Worm (Caenorhabditis elegans) whole organism, L1 larva: Measurements from ENCODE around the gene Y110A2AL.9.

ENCODE experiments used
- C16A3.4 ChIP-seq: fragments of 150-350 bp; optimal IDR thresholded peaks from 2 replicates; lab custom pipeline; 2014; ENCODE audit warnings: missing biosample characterization, missing genetic modification characterization
- Y116A8C.19 ChIP-seq: sonication (generic microtip); optimal IDR thresholded peaks from 2 replicates; lab custom pipeline; 2016; ENCODE audit warnings: missing compliant biosample characterization, missing genetic modification characterization, borderline replicate concordance
- ama-1 ChIP-seq: fragments of 150-350 bp; optimal IDR thresholded peaks from 2 replicates; lab custom pipeline; 2014
- blmp-1 ChIP-seq: fragments of 150-350 bp; optimal IDR thresholded peaks from 2 replicates; lab custom pipeline; 2014; ENCODE audit warnings: missing biosample characterization, missing genetic modification characterization
- ceh-82 ChIP-seq, 3 experiments: fragments of 150-350 bp in 1 of 3; sonication (generic microtip) in 2 of 3; optimal IDR thresholded peaks; 2 replicates each; lab custom pipeline; 2014 to 2017; ENCODE audit warnings: missing biosample characterization in 3 of 3, missing genetic modification characterization in 3 of 3
- ceh-88 ChIP-seq: fragments of 200-800 bp; sonication (Bioruptor generic); IDR thresholded peaks from 2 replicates; pipeline ENCODE4 v1.3.6; 2022; ENCODE audit warnings: missing genetic modification characterization, missing compliant biosample characterization
- efl-1 ChIP-seq, 4 experiments: fragments of 150-350 bp; optimal IDR thresholded peaks in 3 of 4; peaks in 1 of 4; 1 replicate in 1 of 4; 2 replicates in 3 of 4; lab custom pipeline; 2014; ENCODE audit warnings: missing biosample characterization in 2 of 4, missing genetic modification characterization in 2 of 4, missing genetic modification reagents in 2 of 4
- elt-3 ChIP-seq, 6 experiments: fragments of 150-350 bp in 1 of 6; sonication (generic microtip); optimal IDR thresholded peaks; 2 replicates each; lab custom pipeline; 2017 to 2018; ENCODE audit warnings: missing biosample characterization in 6 of 6, missing genetic modification characterization in 6 of 6, inconsistent platforms in 1 of 6
- fkh-10 ChIP-seq: sonication (generic microtip); optimal IDR thresholded peaks from 2 replicates; lab custom pipeline; 2017; ENCODE audit warnings: missing biosample characterization, missing genetic modification reagents, missing genetic modification characterization
- fkh-4 ChIP-seq: sonication (generic microtip); optimal IDR thresholded peaks from 2 replicates; lab custom pipeline; 2016; ENCODE audit warnings: missing compliant biosample characterization, missing genetic modification characterization, borderline replicate concordance
- fkh-8 ChIP-seq: sonication (generic microtip); optimal IDR thresholded peaks from 2 replicates; lab custom pipeline; 2016; ENCODE audit warnings: mild to moderate bottlenecking, missing genetic modification characterization, missing compliant biosample characterization
- fos-1 ChIP-seq: fragments of 150-350 bp; optimal IDR thresholded peaks from 2 replicates; lab custom pipeline; 2014; ENCODE audit warnings: missing biosample characterization, missing genetic modification characterization
- hpl-2 ChIP-seq: fragments of 150-350 bp; optimal IDR thresholded peaks from 2 replicates; lab custom pipeline; 2014; ENCODE audit warnings: missing biosample characterization, missing genetic modification reagents, missing genetic modification characterization
- irx-1 ChIP-seq: sonication (generic microtip); optimal IDR thresholded peaks from 2 replicates; lab custom pipeline; 2016; ENCODE audit warnings: missing genetic modification characterization, missing compliant biosample characterization
- isw-1 ChIP-seq: fragments of 200-800 bp; sonication (Bioruptor generic); IDR thresholded peaks from 2 replicates; pipeline ENCODE4 v1.3.6; 2022; ENCODE audit warnings: missing genetic modification characterization, missing compliant biosample characterization
- jun-1 ChIP-seq: fragments of 150-350 bp; optimal IDR thresholded peaks from 2 replicates; lab custom pipeline; 2014; ENCODE audit warnings: missing biosample characterization, missing genetic modification reagents, missing genetic modification characterization
- lin-14 ChIP-seq: fragments of 200-800 bp; sonication (Bioruptor generic); optimal IDR thresholded peaks from 2 replicates; lab custom pipeline; 2018; ENCODE audit warnings: mild to moderate bottlenecking, missing genetic modification characterization, moderate library complexity, missing compliant biosample characterization
- lin-35 ChIP-seq, 2 experiments: fragments of 150-350 bp; optimal IDR thresholded peaks; 2 replicates each; lab custom pipeline; 2014; ENCODE audit warnings: missing biosample characterization in 2 of 2, missing genetic modification characterization in 2 of 2, missing genetic modification reagents in 2 of 2
- lin-39 ChIP-seq: fragments of 150-350 bp; optimal IDR thresholded peaks from 2 replicates; lab custom pipeline; 2014; ENCODE audit warnings: missing biosample characterization, missing genetic modification reagents, missing genetic modification characterization
- lsy-2 ChIP-seq, 2 experiments: fragments of 150-350 bp; optimal IDR thresholded peaks; 2 replicates each; lab custom pipeline; 2014; ENCODE audit warnings: missing biosample characterization in 2 of 2, missing genetic modification characterization in 2 of 2
- mep-1 ChIP-seq: fragments of 150-350 bp; optimal IDR thresholded peaks from 2 replicates; lab custom pipeline; 2014; ENCODE audit warnings: missing biosample characterization, missing genetic modification characterization
- nhr-19 ChIP-seq: fragments of 200-800 bp; sonication (Bioruptor generic); conservative IDR thresholded peaks from 2 replicates; pipeline ENCODE4 v1.3.6; 2022; ENCODE audit warnings: missing genetic modification characterization, missing compliant biosample characterization
- nhr-20 ChIP-seq: sonication (generic microtip); optimal IDR thresholded peaks from 2 replicates; lab custom pipeline; 2016; ENCODE audit warnings: mild to moderate bottlenecking, missing genetic modification characterization, missing compliant biosample characterization
- nhr-237 ChIP-seq: fragments of 150-350 bp; optimal IDR thresholded peaks from 2 replicates; lab custom pipeline; 2014; ENCODE audit warnings: missing biosample characterization, missing genetic modification characterization
- nhr-85 ChIP-seq: sonication (generic microtip); peaks from one replicate; lab custom pipeline; 2016; ENCODE audit warnings: missing genetic modification characterization, inconsistent platforms, missing compliant biosample characterization
- pag-3 ChIP-seq: sonication (generic microtip); optimal IDR thresholded peaks from 2 replicates; lab custom pipeline; 2017; ENCODE audit warnings: missing genetic modification characterization, mild to moderate bottlenecking, missing compliant biosample characterization, antibody characterized with exemption, borderline replicate concordance; ENCODE audit not compliant: insufficient read depth
- rnt-1 ChIP-seq: sonication (generic microtip); optimal IDR thresholded peaks from 2 replicates; lab custom pipeline; 2016; ENCODE audit warnings: mild to moderate bottlenecking, missing genetic modification characterization, moderate library complexity, missing compliant biosample characterization
- skn-1 ChIP-seq: fragments of 150-350 bp; optimal IDR thresholded peaks from 2 replicates; lab custom pipeline; 2014; ENCODE audit warnings: missing biosample characterization, missing genetic modification characterization
- snpc-4 ChIP-seq: fragments of 150-350 bp; optimal IDR thresholded peaks from 2 replicates; lab custom pipeline; 2014; ENCODE audit warnings: missing biosample characterization, missing genetic modification characterization
- snu-23 ChIP-seq: sonication (generic microtip); optimal IDR thresholded peaks from 2 replicates; lab custom pipeline; 2016; ENCODE audit warnings: missing genetic modification characterization, missing compliant biosample characterization
- sptf-1 ChIP-seq: fragments of 150-350 bp; optimal IDR thresholded peaks from 2 replicates; lab custom pipeline; 2014; ENCODE audit warnings: missing biosample characterization, missing genetic modification characterization
- swsn-7 ChIP-seq: sonication (generic microtip); optimal IDR thresholded peaks from 2 replicates; lab custom pipeline; 2016; ENCODE audit warnings: missing genetic modification characterization, missing compliant biosample characterization
- tlp-1 ChIP-seq: fragments of 150-350 bp; optimal IDR thresholded peaks from 2 replicates; lab custom pipeline; 2014; ENCODE audit warnings: missing biosample characterization, missing genetic modification characterization
- unc-130 ChIP-seq: fragments of 150-350 bp; optimal IDR thresholded peaks from 2 replicates; lab custom pipeline; 2017; ENCODE audit warnings: missing biosample characterization, missing genetic modification characterization, inconsistent platforms
- unc-62 ChIP-seq: fragments of 150-350 bp; optimal IDR thresholded peaks from 2 replicates; lab custom pipeline; 2014; ENCODE audit warnings: missing biosample characterization, missing genetic modification reagents, missing genetic modification characterization
- zip-4 ChIP-seq: fragments of 200-800 bp; sonication (Bioruptor generic); optimal IDR thresholded peaks from 2 replicates; lab custom pipeline; 2018; ENCODE audit warnings: mild to moderate bottlenecking, missing genetic modification characterization, moderate library complexity, missing compliant biosample characterization
- ztf-11 ChIP-seq, 2 experiments: sonication (generic microtip); optimal IDR thresholded peaks; 2 replicates each; lab custom pipeline; 2016 to 2017; ENCODE audit warnings: missing genetic modification characterization in 2 of 2, missing biosample characterization in 1 of 2, missing compliant biosample characterization in 1 of 2

Gene Y110A2AL.9

ce11 chrII:2871816-2872215 is 5.4 kb upstream of the Y110A2AL.9 start, which contains the start of gene Y110A2AL.10:
Gene Y110A2AL.10 (minus strand): TSS chrII:2871916.
- TF ChIP-seq blmp-1 (tag; lab: Kevin White, UChicago) (no peak), lsy-2 (tag; optimal IDR thresholded peaks at IDR 0.05; lab: Kevin White, UChicago) (no peak), lin-39 (tag; lab: Kevin White, UChicago) (no peak), nhr-85 (tag; lab: Kevin White, UChicago) (no peak), fos-1 (tag; lab: Kevin White, UChicago) (no peak), rnt-1 (tag; lab: Kevin White, UChicago) (no peak), ceh-88 (GFP tag; lab: Robert Waterston, UW) (no peak), swsn-7 (tag; lab: Kevin White, UChicago) (no peak), ama-1 (lab: Kevin White, UChicago) (no peak), fkh-8 (tag; lab: Kevin White, UChicago) (no peak), fkh-10 (GFP tag; lab: Kevin White, UChicago) (no peak), zip-4 (GFP tag; lab: Kevin White, UChicago) (no peak)

- TF ChIP-seq C16A3.4 (tag; lab: Kevin White, UChicago) = no peak
- no peak for TF ChIP-seq efl-1 (optimal IDR thresholded peaks at IDR 0.05; lab: Kevin White, UChicago)
- no peak for TF ChIP-seq efl-1 (GFP tag; optimal IDR thresholded peaks at IDR 0.05 in 1 of 2; lab: Kevin White, UChicago)
- no peak for TF ChIP-seq fkh-4 (tag; lab: Kevin White, UChicago)
- no peak for TF ChIP-seq nhr-20 (tag; lab: Kevin White, UChicago)
- TF ChIP-seq tlp-1 (tag; lab: Kevin White, UChicago) = no peak
- TF ChIP-seq snpc-4 = no peak
- no peak for TF ChIP-seq pag-3 (tag; lab: Kevin White, UChicago)
- TF ChIP-seq ztf-11 (tag; optimal IDR thresholded peaks at IDR 0.05; lab: Kevin White, UChicago) = no peak
- no peak for TF ChIP-seq nhr-237 (tag; lab: Kevin White, UChicago)
- no peak for TF ChIP-seq swsn-7 (tag; lab: Kevin White, UChicago)
- no peak for TF ChIP-seq hpl-2 (GFP tag; lab: Kevin White, UChicago)
These were observed 1.3 kb upstream of the Y110A2AL.9 start, which contains the start of gene Y110A2AL.2 for ce11 chrII:2867701-2868100. Gene Y110A2AL.2 (plus strand): TSS chrII:2868001.

- no peak for TF ChIP-seq lsy-2 (tag; optimal IDR thresholded peaks at IDR 0.05; lab: Kevin White, UChicago)
- TF ChIP-seq nhr-85 (tag; lab: Kevin White, UChicago) = no peak
- TF ChIP-seq jun-1 (tag; lab: Kevin White, UChicago) = no peak
- TF ChIP-seq isw-1 (GFP tag; lab: Robert Waterston, UW) = no peak
- TF ChIP-seq, all 84 proteins: peak for 0
These were observed 1.1 kb downstream of the Y110A2AL.9 start for ce11 chrII:2865355-2865754.

- TF ChIP-seq fos-1 (tag; lab: Kevin White, UChicago) = no peak
- no peak for TF ChIP-seq Y116A8C.19 (tag; lab: Kevin White, UChicago)
- TF ChIP-seq efl-1 (optimal IDR thresholded peaks at IDR 0.05; lab: Kevin White, UChicago) = no peak
- TF ChIP-seq efl-1 (GFP tag; optimal IDR thresholded peaks at IDR 0.05 in 1 of 2; lab: Kevin White, UChicago) = no peak
- no peak for TF ChIP-seq unc-62 (GFP tag; lab: Kevin White, UChicago)
- no peak for TF ChIP-seq skn-1 (tag; lab: Kevin White, UChicago)
These were observed 2.2 kb downstream of the Y110A2AL.9 start, which contains the start of gene Y110A2AL.5 for ce11 chrII:2864229-2864628. Gene Y110A2AL.5 (plus strand): TSS chrII:2864529.

ce11 chrII:2862557-2863035 is 3.8 kb downstream of the Y110A2AL.9 start:
- TF ChIP-seq mep-1 (tag; lab: Kevin White, UChicago) = no peak
- TF ChIP-seq efl-1 (optimal IDR thresholded peaks at IDR 0.05; lab: Kevin White, UChicago) = no peak
- TF ChIP-seq efl-1 (GFP tag; optimal IDR thresholded peaks at IDR 0.05 in 1 of 2; lab: Kevin White, UChicago) = peak in 1 of 2 experiments; percentile 37

- TF ChIP-seq mep-1 (tag; lab: Kevin White, UChicago) (no peak), skn-1 (tag; lab: Kevin White, UChicago) (peak; percentile 7), unc-130 (tag; lab: Kevin White, UChicago) (no peak), efl-1 (optimal IDR thresholded peaks at IDR 0.05; lab: Kevin White, UChicago) (no peak), efl-1 (GFP tag; optimal IDR thresholded peaks at IDR 0.05 in 1 of 2; lab: Kevin White, UChicago) (peak in 1 of 2 experiments; percentile 86), sptf-1 (no peak), lsy-2 (tag; optimal IDR thresholded peaks at IDR 0.05; lab: Kevin White, UChicago) (no peak), ceh-82 (tag; optimal IDR thresholded peaks at IDR 0.05; lab: Kevin White, UChicago) (peak in 1 of 3 experiments; percentile 26), rnt-1 (tag; lab: Kevin White, UChicago) (peak; percentile 51), lin-14 (GFP tag; lab: Kevin White, UChicago) (peak; percentile 9), lin-35 (GFP tag; optimal IDR thresholded peaks at IDR 0.05; lab: Kevin White, UChicago) (peak in 1 of 2 experiments; percentile 30), nhr-20 (tag; lab: Kevin White, UChicago) (peak; percentile 18), blmp-1 (tag; lab: Kevin White, UChicago) (peak; percentile 89), irx-1 (no peak), elt-3 (tag; optimal IDR thresholded peaks at IDR 0.05; lab: Kevin White, UChicago) (no peak), nhr-19 (no peak), snu-23 (no peak)
These were observed 4.9 kb downstream of the Y110A2AL.9 start for ce11 chrII:2861385-2862099.
